Fruit fly (Drosophila melanogaster) whole organism, prepupa: Measurements from ENCODE around the gene CG15571.

Source experiments
- CG11294 ChIP-seq: fragments of 200-800 bp; sonication (Bioruptor generic); IDR thresholded peaks from 2 replicates; pipeline ENCODE4 v1.3.6; 2022; ENCODE audit warnings: missing biosample characterization, missing genetic modification characterization
- CG6792 ChIP-seq: fragments of 200-800 bp; sonication (Bioruptor generic); optimal IDR thresholded peaks from 3 replicates; lab custom pipeline; 2016; ENCODE audit warnings: missing biosample characterization, missing genetic modification characterization
- Lpt ChIP-seq: fragments of 200-800 bp; sonication (Bioruptor generic); optimal IDR thresholded peaks from 3 replicates; lab custom pipeline; 2016; ENCODE audit warnings: missing biosample characterization, missing genetic modification characterization
- esn ChIP-seq: fragments of 200-800 bp; sonication (Bioruptor generic); optimal IDR thresholded peaks from 2 replicates; lab custom pipeline; 2016; ENCODE audit warnings: missing biosample characterization, mild to moderate bottlenecking, missing genetic modification characterization, moderate library complexity
- net ChIP-seq: fragments of 200-800 bp; sonication (Bioruptor generic); optimal IDR thresholded peaks from 3 replicates; lab custom pipeline; 2016; ENCODE audit warnings: missing biosample characterization, missing genetic modification characterization
- salr ChIP-seq, 2 experiments: fragments of 200-800 bp; sonication (Bioruptor generic); optimal IDR thresholded peaks; 3 replicates each; lab custom pipeline; 2016 to 2018; ENCODE audit warnings: missing biosample characterization in 2 of 2, missing genetic modification characterization in 2 of 2, mild to moderate bottlenecking in 1 of 2

dm6 chrX:4198769-4199168, 18.4 kb downstream of the CG15571 start:
- no peak for TF ChIP-seq CG6792 (GFP tag; lab: Kevin White, UChicago)
- TF ChIP-seq esn (GFP tag; lab: Kevin White, UChicago), result no peak
- no peak for TF ChIP-seq Lpt (GFP tag; lab: Kevin White, UChicago)
- no peak for TF ChIP-seq salr (GFP tag; optimal IDR thresholded peaks at IDR 0.05; lab: Kevin White, UChicago)
- TF ChIP-seq CG11294 (GFP tag; lab: Robert Waterston, UW), result no peak
- TF ChIP-seq net (GFP tag; lab: Kevin White, UChicago), result no peak
